Worm (Caenorhabditis elegans) whole organism, midembryonic: ENCODE results near the gene K09A9.6.

Source experiments
- T22C8.4 ChIP-seq: fragments of 200-800 bp; sonication (Bioruptor generic); IDR thresholded peaks from 2 replicates; pipeline ENCODE4 v1.3.6; 2022; ENCODE audit warnings: missing genetic modification characterization, missing compliant biosample characterization
- cog-1 ChIP-seq: sonication (generic microtip); optimal IDR thresholded peaks from 2 replicates; lab custom pipeline; 2016; ENCODE audit warnings: missing genetic modification characterization, missing compliant biosample characterization
- flt-1 ChIP-seq: fragments of 200-800 bp; sonication (Bioruptor generic); IDR thresholded peaks from 2 replicates; pipeline ENCODE4 v1.3.6; 2022; ENCODE audit warnings: missing genetic modification characterization, missing compliant biosample characterization
- klf-2 ChIP-seq: fragments of 200-800 bp; sonication (Bioruptor generic); conservative IDR thresholded peaks from 2 replicates; pipeline ENCODE4 v1.3.6; 2022; ENCODE audit warnings: missing genetic modification reagents, missing genetic modification characterization, missing compliant biosample characterization
- med-1 ChIP-seq: sonication (generic microtip); optimal IDR thresholded peaks from 2 replicates; lab custom pipeline; 2017; ENCODE audit warnings: missing genetic modification characterization, mild to moderate bottlenecking, missing compliant biosample characterization, antibody characterized with exemption, missing genetic modification reagents; ENCODE audit not compliant: insufficient read depth
- ref-1 ChIP-seq: fragments of 200-800 bp; sonication (Bioruptor generic); conservative IDR thresholded peaks from 2 replicates; pipeline ENCODE4 v1.3.6; 2022; ENCODE audit warnings: missing genetic modification reagents, missing genetic modification characterization, missing compliant biosample characterization
- tab-1 ChIP-seq: fragments of 200-800 bp; sonication (Bioruptor generic); IDR thresholded peaks from 2 replicates; pipeline ENCODE4 v1.3.6; 2022; ENCODE audit warnings: missing genetic modification characterization, missing compliant biosample characterization
- ztf-23 ChIP-seq: fragments of 200-800 bp; sonication (Bioruptor generic); IDR thresholded peaks from 2 replicates; pipeline ENCODE4 v1.3.6; 2022; ENCODE audit warnings: missing genetic modification reagents, missing genetic modification characterization, missing compliant biosample characterization
- ztf-29 ChIP-seq: fragments of 200-800 bp; sonication (Bioruptor generic); IDR thresholded peaks from 2 replicates; pipeline ENCODE4 v1.3.6; 2022; ENCODE audit warnings: missing genetic modification reagents, missing genetic modification characterization, missing compliant biosample characterization

Gene K09A9.6

DNA sequence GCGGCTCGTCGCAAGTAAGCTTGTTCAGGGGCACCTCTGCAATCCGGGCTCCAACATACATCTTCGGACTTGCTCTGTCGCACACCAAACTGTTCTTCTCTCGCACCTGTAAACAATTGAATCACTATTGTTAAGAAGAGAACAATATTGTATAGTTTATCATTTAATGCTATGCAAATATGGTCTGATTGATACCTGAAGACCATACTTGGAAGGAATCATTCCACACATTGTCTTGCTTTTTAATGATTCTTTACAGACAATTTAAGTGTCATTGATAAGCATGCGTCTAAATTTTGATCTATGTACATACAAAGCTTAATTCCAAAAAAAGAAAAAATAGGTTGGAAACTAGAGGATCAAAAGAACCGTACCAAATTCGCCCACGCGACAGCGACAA is 30.1 kb upstream of the K09A9.6 start:
- TF ChIP-seq cog-1 (no peak), tab-1 (no peak), med-1 (GFP tag; lab: Kevin White, UChicago) (no peak), flt-1 (GFP tag; lab: Robert Waterston, UW) (no peak)

DNA sequence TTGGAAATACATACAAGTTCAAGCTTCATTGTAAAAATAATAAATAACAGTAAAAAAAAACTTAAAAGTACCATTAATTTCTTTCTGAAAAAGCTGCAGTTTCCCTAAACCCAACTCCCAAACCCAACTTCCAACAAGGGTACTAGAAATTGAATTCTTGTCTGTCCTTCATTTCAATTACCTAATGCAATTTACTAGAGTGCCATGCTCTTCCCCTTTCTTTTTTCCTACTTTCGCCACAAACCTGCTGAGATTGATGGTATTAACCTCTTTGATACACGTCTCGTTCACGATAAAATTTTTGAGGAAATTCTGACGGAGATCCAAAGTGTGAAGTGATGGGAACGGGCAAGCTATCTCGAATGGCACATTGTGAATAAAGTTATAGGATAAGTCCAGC is 29.1 kb upstream of the K09A9.6 start:
- no peak for TF ChIP-seq med-1 (GFP tag; lab: Kevin White, UChicago)
- TF ChIP-seq cog-1: no peak
- TF ChIP-seq ztf-29: no peak
- TF ChIP-seq T22C8.4 (GFP tag; lab: Robert Waterston, UW): no peak
- no peak for TF ChIP-seq tab-1
- TF ChIP-seq ref-1 (GFP tag; lab: Robert Waterston, UW): no peak
- no peak for TF ChIP-seq flt-1 (GFP tag; lab: Robert Waterston, UW)
- TF ChIP-seq klf-2 (GFP tag; lab: Robert Waterston, UW): no peak
- no peak for TF ChIP-seq ztf-23 (GFP tag; lab: Robert Waterston, UW)

DNA sequence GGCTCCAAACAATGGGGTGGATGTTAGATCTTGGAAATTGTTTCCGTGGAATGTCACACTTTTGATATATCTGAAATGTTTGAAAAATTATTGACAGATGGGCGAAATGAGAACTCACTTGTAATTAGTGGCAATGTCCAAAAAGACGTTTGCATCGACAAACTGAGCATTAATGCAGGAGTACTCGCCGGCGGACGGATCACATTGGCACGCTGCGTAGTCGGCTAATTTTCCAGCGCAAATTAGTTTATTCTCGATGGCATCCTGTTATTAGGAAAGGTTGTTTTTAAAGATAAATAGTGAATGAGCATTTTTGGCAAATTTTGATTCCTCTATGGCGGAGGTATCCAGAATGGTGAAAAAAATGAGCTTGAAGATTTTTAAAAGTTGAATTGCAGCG is 26.3 kb upstream of the K09A9.6 start:
- TF ChIP-seq ztf-29 (no peak), ztf-23 (GFP tag; lab: Robert Waterston, UW) (no peak), cog-1 (no peak), tab-1 (no peak), med-1 (GFP tag; lab: Kevin White, UChicago) (no peak), T22C8.4 (GFP tag; lab: Robert Waterston, UW) (no peak), ref-1 (GFP tag; lab: Robert Waterston, UW) (no peak), klf-2 (GFP tag; lab: Robert Waterston, UW) (no peak), flt-1 (GFP tag; lab: Robert Waterston, UW) (no peak)

- TF ChIP-seq med-1 (GFP tag; lab: Kevin White, UChicago): no peak
- TF ChIP-seq flt-1 (GFP tag; lab: Robert Waterston, UW): no peak
- TF ChIP-seq klf-2 (GFP tag; lab: Robert Waterston, UW): no peak
- TF ChIP-seq ztf-23 (GFP tag; lab: Robert Waterston, UW): no peak
- no peak for TF ChIP-seq ztf-29
- no peak for TF ChIP-seq T22C8.4 (GFP tag; lab: Robert Waterston, UW)
- no peak for TF ChIP-seq cog-1
- TF ChIP-seq tab-1: no peak
- TF ChIP-seq ref-1 (GFP tag; lab: Robert Waterston, UW): no peak
These were observed 24.8 kb upstream of the K09A9.6 start for ce11 chrX:15552024-15552769.

- no peak for TF ChIP-seq cog-1
- TF ChIP-seq ztf-23 (GFP tag; lab: Robert Waterston, UW): no peak
- TF ChIP-seq T22C8.4 (GFP tag; lab: Robert Waterston, UW): no peak
- TF ChIP-seq tab-1: no peak
- no peak for TF ChIP-seq ztf-29
- no peak for TF ChIP-seq ref-1 (GFP tag; lab: Robert Waterston, UW)
- no peak for TF ChIP-seq med-1 (GFP tag; lab: Kevin White, UChicago)
- TF ChIP-seq klf-2 (GFP tag; lab: Robert Waterston, UW): no peak
- no peak for TF ChIP-seq flt-1 (GFP tag; lab: Robert Waterston, UW)
These were observed 22.1 kb upstream of the K09A9.6 start for ce11 chrX:15554910-15555309.

- TF ChIP-seq T22C8.4 (GFP tag; lab: Robert Waterston, UW) (no peak), klf-2 (GFP tag; lab: Robert Waterston, UW) (no peak), ref-1 (GFP tag; lab: Robert Waterston, UW) (no peak), cog-1 (no peak), med-1 (GFP tag; lab: Kevin White, UChicago) (no peak), ztf-23 (GFP tag; lab: Robert Waterston, UW) (no peak), flt-1 (GFP tag; lab: Robert Waterston, UW) (no peak), ztf-29 (no peak), tab-1 (no peak)
These were observed 21.5 kb upstream of the K09A9.6 start for ce11 chrX:15555529-15555928.

DNA sequence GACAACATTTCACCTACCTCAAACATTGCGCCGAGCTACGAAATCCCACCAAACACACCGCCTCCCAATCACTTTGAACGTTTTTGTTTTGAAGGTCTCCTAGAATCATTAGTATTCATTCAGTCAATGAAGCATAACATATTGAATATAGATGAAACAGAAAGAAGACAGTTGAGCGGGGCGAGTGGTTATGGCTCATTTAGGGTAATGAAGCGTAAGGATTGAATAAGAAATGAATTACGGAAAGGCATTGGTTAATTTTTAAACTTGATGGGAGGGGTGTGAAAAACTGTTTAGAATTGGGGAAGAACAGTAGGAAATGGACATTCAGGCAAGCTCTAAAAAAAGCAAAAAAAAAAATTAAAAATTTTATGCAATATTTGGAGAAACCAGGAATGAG is 19.2 kb upstream of the K09A9.6 start, which contains the start of gene lron-3:
TSS of gene lron-3 (minus strand) at position 101 of the 400 bp plus-strand sequence.
- TF ChIP-seq cog-1 (no peak), ztf-29 (no peak), T22C8.4 (GFP tag; lab: Robert Waterston, UW) (no peak), med-1 (GFP tag; lab: Kevin White, UChicago) (no peak)

- no peak for TF ChIP-seq ref-1 (GFP tag; lab: Robert Waterston, UW)
- TF ChIP-seq tab-1: no peak
- TF ChIP-seq klf-2 (GFP tag; lab: Robert Waterston, UW): no peak
- no peak for TF ChIP-seq ztf-29
- TF ChIP-seq ztf-23 (GFP tag; lab: Robert Waterston, UW): no peak
These were observed 17.6 kb upstream of the K09A9.6 start for ce11 chrX:15559473-15559872.

ce11 chrX:15564338-15564737 is 12.7 kb upstream of the K09A9.6 start:
- TF ChIP-seq T22C8.4 (GFP tag; lab: Robert Waterston, UW) (no peak), tab-1 (no peak), med-1 (GFP tag; lab: Kevin White, UChicago) (no peak), cog-1 (no peak), ztf-29 (no peak), ztf-23 (GFP tag; lab: Robert Waterston, UW) (no peak), klf-2 (GFP tag; lab: Robert Waterston, UW) (no peak), flt-1 (GFP tag; lab: Robert Waterston, UW) (no peak)

DNA sequence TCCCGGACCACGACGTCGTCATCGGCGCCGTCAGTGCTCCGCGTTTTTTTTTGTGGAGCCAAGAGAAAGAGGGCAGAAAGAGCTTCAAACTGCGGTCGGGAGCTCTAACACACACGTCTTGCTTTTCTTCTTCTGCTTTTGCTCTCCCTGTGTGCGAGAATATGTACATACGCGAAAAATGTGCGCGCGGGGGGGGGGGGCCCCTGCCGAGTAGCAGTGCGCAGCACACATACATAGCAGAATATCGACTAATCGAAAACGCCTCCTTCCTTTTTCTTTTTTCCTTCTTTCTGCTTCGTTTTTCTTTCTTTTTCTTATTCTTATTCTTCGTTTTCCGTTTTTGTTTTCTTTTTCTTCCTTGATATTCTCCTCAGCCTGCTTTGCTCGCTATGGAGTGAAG is 10.4 kb upstream of the K09A9.6 start:
- TF ChIP-seq flt-1 (GFP tag; lab: Robert Waterston, UW): 0 out of 2 replicates have a peak, but pooled peaks have one; percentile 42
- TF ChIP-seq ztf-23 (GFP tag; lab: Robert Waterston, UW): 0 out of 2 replicates have a peak, but pooled peaks have one; percentile 29
- no peak for TF ChIP-seq cog-1
